Fruit fly (Drosophila melanogaster) whole organism: ENCODE data around the gene CG13473.

Source experiments
- CG8478 ChIP-seq: fragments of >200 bp; optimal IDR thresholded peaks from 2 replicates; lab custom pipeline; 2018; ENCODE audit warnings: inconsistent platforms
- pan ChIP-seq: fragments of >200 bp; optimal IDR thresholded peaks from 2 replicates; lab custom pipeline; 2017

dm6 chr3L:14684468-14684867, 44.1 kb upstream of the CG13473 start, which contains the start of gene Dnaaf6:
- TF ChIP-seq CG8478 (lab: Kevin White, UChicago) (no peak), pan (lab: Kevin White, UChicago) (no peak)
